Fruit fly (Drosophila melanogaster) whole organism, pupa: ENCODE measurements around the gene eEF1gamma.

Source experiments
- CG12605 ChIP-seq: fragments of 200-800 bp; sonication (Bioruptor generic); IDR thresholded peaks from 2 replicates; pipeline ENCODE4 v1.3.6; 2022; ENCODE audit warnings: missing biosample characterization, missing genetic modification characterization
- CG13204 ChIP-seq: fragments of 200-800 bp; sonication (Bioruptor generic); optimal IDR thresholded peaks from 2 replicates; lab custom pipeline; 2018; ENCODE audit warnings: missing biosample characterization, mild to moderate bottlenecking, missing genetic modification characterization, moderate library complexity
- CG15710 ChIP-seq: fragments of 200-800 bp; sonication (Bioruptor generic); optimal IDR thresholded peaks from 2 replicates; lab custom pipeline; 2018; ENCODE audit warnings: missing biosample characterization, mild to moderate bottlenecking, missing genetic modification characterization, moderate library complexity
- CG32121 ChIP-seq: fragments of 200-800 bp; sonication (Bioruptor generic); IDR thresholded peaks from 2 replicates; pipeline ENCODE4 v1.3.6; 2022; ENCODE audit warnings: missing biosample characterization, missing genetic modification characterization
- CG34367 ChIP-seq: fragments of 200-800 bp; sonication (Bioruptor generic); optimal IDR thresholded peaks from 2 replicates; lab custom pipeline; 2018; ENCODE audit warnings: missing biosample characterization, mild to moderate bottlenecking, missing genetic modification characterization
- CG4496 ChIP-seq: fragments of 200-800 bp; sonication (Bioruptor generic); IDR thresholded peaks from 3 replicates; pipeline ENCODE4 v1.3.6; 2022; ENCODE audit warnings: missing biosample characterization, missing genetic modification characterization
- CG8301 ChIP-seq: fragments of 200-800 bp; sonication (Bioruptor generic); optimal IDR thresholded peaks from 2 replicates; lab custom pipeline; 2018; ENCODE audit warnings: missing biosample characterization, mild to moderate bottlenecking, missing genetic modification characterization
- D1 ChIP-seq: fragments of 200-800 bp; sonication (Bioruptor generic); optimal IDR thresholded peaks from 2 replicates; lab custom pipeline; 2018; ENCODE audit warnings: missing biosample characterization, mild to moderate bottlenecking, missing genetic modification characterization, moderate library complexity
- EcR ChIP-seq: fragments of 200-800 bp; sonication (Bioruptor generic); optimal IDR thresholded peaks from 3 replicates; lab custom pipeline; 2019; ENCODE audit warnings: missing biosample characterization, missing genetic modification characterization, mild to moderate bottlenecking, moderate library complexity, missing genetic modification reagents
- Ets98B ChIP-seq: fragments of 200-800 bp; sonication (Bioruptor generic); IDR thresholded peaks from 2 replicates; pipeline ENCODE4 v1.3.6; 2022; ENCODE audit warnings: missing biosample characterization, missing genetic modification characterization
- Pif1B ChIP-seq: fragments of 200-800 bp; sonication (Bioruptor generic); optimal IDR thresholded peaks from 3 replicates; lab custom pipeline; 2016; ENCODE audit warnings: missing biosample characterization, missing genetic modification characterization
- gl ChIP-seq: fragments of 200-800 bp; sonication (Bioruptor generic); optimal IDR thresholded peaks from 2 replicates; lab custom pipeline; 2018; ENCODE audit warnings: missing biosample characterization, mild to moderate bottlenecking, missing genetic modification characterization
- rn ChIP-seq: fragments of 200-800 bp; sonication (Bioruptor generic); IDR thresholded peaks from 2 replicates; pipeline ENCODE4 v1.3.6; 2022; ENCODE audit warnings: missing biosample characterization, missing genetic modification characterization

DNA sequence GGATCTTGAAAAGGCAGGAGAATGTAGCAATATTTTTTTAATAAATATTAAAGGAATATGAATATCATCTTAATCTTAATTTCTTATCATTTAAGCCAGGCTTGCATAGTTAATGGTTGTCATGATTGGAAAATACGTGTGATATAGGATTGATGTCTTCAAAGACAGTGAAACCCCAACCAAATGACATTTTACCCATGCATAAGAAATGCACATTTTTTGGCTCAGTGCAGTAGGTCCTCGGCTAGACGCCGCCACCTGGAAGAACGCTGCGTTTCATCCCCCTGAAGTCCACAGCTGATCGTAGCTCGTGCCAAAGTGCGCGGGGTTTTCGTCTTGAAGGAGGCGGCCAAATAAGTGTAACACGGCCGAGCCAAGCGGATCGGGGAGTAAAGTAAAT, 46.6 kb downstream of the eEF1gamma start:
- TF ChIP-seq CG8301: no peak
- TF ChIP-seq rn (GFP tag; lab: Robert Waterston, UW): no peak
- no peak for TF ChIP-seq CG4496 (GFP tag; lab: Robert Waterston, UW)
- TF ChIP-seq D1 (tag; lab: Kevin White, UChicago): no peak
- TF ChIP-seq CG15710 (tag; lab: Kevin White, UChicago): no peak
- TF ChIP-seq EcR (GFP tag; lab: Kevin White, UChicago): no peak
- TF ChIP-seq CG32121: no peak
- no peak for TF ChIP-seq CG12605 (GFP tag; lab: Robert Waterston, UW)
- no peak for TF ChIP-seq CG34367 (tag; lab: Kevin White, UChicago)
- no peak for TF ChIP-seq Ets98B (GFP tag; lab: Robert Waterston, UW)
- no peak for TF ChIP-seq CG13204 (GFP tag; lab: Kevin White, UChicago)
- TF ChIP-seq gl (tag; lab: Kevin White, UChicago): no peak
- no peak for TF ChIP-seq Pif1B
